Fruit fly (Drosophila melanogaster) whole organism, adult: ENCODE results near the gene CG14961.

Experiments used
- CG11617 ChIP-seq: fragments of 200-800 bp; sonication (Bioruptor generic); optimal IDR thresholded peaks from 2 replicates; lab custom pipeline; 2017; ENCODE audit warnings: mild to moderate bottlenecking, missing biosample characterization, missing genetic modification reagents, missing genetic modification characterization
- CG12768 ChIP-seq: fragments of 200-800 bp; sonication (Bioruptor generic); optimal IDR thresholded peaks from 2 replicates; lab custom pipeline; 2017; ENCODE audit warnings: missing biosample characterization, missing genetic modification characterization, mild to moderate bottlenecking, moderate library complexity, missing genetic modification reagents
- CG14711 ChIP-seq: fragments of 200-800 bp; sonication (Bioruptor generic); optimal IDR thresholded peaks from 2 replicates; lab custom pipeline; 2018; ENCODE audit warnings: missing biosample characterization, mild to moderate bottlenecking, missing genetic modification characterization, moderate library complexity
- CG1620 ChIP-seq: fragments of 200-800 bp; sonication (Bioruptor generic); optimal IDR thresholded peaks from 2 replicates; lab custom pipeline; 2016; ENCODE audit warnings: missing biosample characterization, missing genetic modification characterization
- CG33017 ChIP-seq: fragments of 200-800 bp; sonication (Bioruptor generic); optimal IDR thresholded peaks from 2 replicates; lab custom pipeline; 2018; ENCODE audit warnings: missing biosample characterization, mild to moderate bottlenecking, missing genetic modification characterization, moderate library complexity
- CG5204 ChIP-seq: fragments of 200-800 bp; sonication (Bioruptor generic); optimal IDR thresholded peaks from 2 replicates; lab custom pipeline; 2016; ENCODE audit warnings: missing biosample characterization, missing genetic modification characterization
- CG7045 ChIP-seq: fragments of 200-800 bp; sonication (Bioruptor generic); optimal IDR thresholded peaks from 2 replicates; lab custom pipeline; 2017; ENCODE audit warnings: missing biosample characterization, mild to moderate bottlenecking, missing genetic modification characterization
- CG7101 ChIP-seq: fragments of 200-800 bp; sonication (Bioruptor generic); optimal IDR thresholded peaks from 2 replicates; lab custom pipeline; 2018; ENCODE audit warnings: missing biosample characterization, mild to moderate bottlenecking, missing genetic modification characterization, moderate library complexity
- Clk ChIP-seq: fragments of 200-800 bp; sonication (Bioruptor generic); optimal IDR thresholded peaks from 2 replicates; lab custom pipeline; 2017; ENCODE audit warnings: missing biosample characterization, missing genetic modification characterization
- Crg-1 ChIP-seq: fragments of 200-800 bp; sonication (Bioruptor generic); optimal IDR thresholded peaks from 2 replicates; lab custom pipeline; 2016; ENCODE audit warnings: missing biosample characterization, missing genetic modification characterization
- Hr96 ChIP-seq: fragments of 200-800 bp; sonication (Bioruptor generic); optimal IDR thresholded peaks from 2 replicates; lab custom pipeline; 2016; ENCODE audit warnings: missing biosample characterization, missing genetic modification characterization
- Mnt ChIP-seq: fragments of 200-800 bp; sonication (Bioruptor generic); optimal IDR thresholded peaks from 2 replicates; lab custom pipeline; 2016; ENCODE audit warnings: missing biosample characterization, mild to moderate bottlenecking, missing genetic modification characterization
- bab1 ChIP-seq: fragments of 200-800 bp; sonication (Bioruptor generic); optimal IDR thresholded peaks from 3 replicates; lab custom pipeline; 2019; ENCODE audit warnings: missing biosample characterization, mild to moderate bottlenecking, missing genetic modification characterization, moderate library complexity
- cic ChIP-seq: fragments of 200-800 bp; sonication (Bioruptor generic); optimal IDR thresholded peaks from 2 replicates; lab custom pipeline; 2017; ENCODE audit warnings: missing biosample characterization, mild to moderate bottlenecking, missing genetic modification characterization, moderate library complexity
- cnc ChIP-seq, 2 experiments: fragments of >200 bp; optimal IDR thresholded peaks; 2 replicates each; lab custom pipeline; 2017
- kay ChIP-seq: fragments of 200-800 bp; sonication (Bioruptor generic); peaks from one replicate; lab custom pipeline; 2016; ENCODE audit warnings: missing biosample characterization, missing genetic modification characterization, borderline replicate concordance
- ovo ChIP-seq: fragments of 200-800 bp; sonication (Bioruptor generic); optimal IDR thresholded peaks from 2 replicates; lab custom pipeline; 2016; ENCODE audit warnings: missing biosample characterization, missing genetic modification characterization
- pad ChIP-seq: fragments of 200-800 bp; sonication (Bioruptor generic); optimal IDR thresholded peaks from 3 replicates; lab custom pipeline; 2017; ENCODE audit warnings: missing biosample characterization, missing genetic modification characterization, mild to moderate bottlenecking, moderate library complexity, missing genetic modification reagents
- tj ChIP-seq: fragments of 200-800 bp; sonication (Bioruptor generic); optimal IDR thresholded peaks from 3 replicates; lab custom pipeline; 2017; ENCODE audit warnings: missing biosample characterization, mild to moderate bottlenecking, missing genetic modification characterization, moderate library complexity
- toe ChIP-seq: fragments of 200-800 bp; sonication (Bioruptor generic); optimal IDR thresholded peaks from 2 replicates; lab custom pipeline; 2016; ENCODE audit warnings: missing biosample characterization, missing genetic modification characterization

CG14961 gene

dm6 chr3L:3319992-3320732 lies 9.7 kb upstream of the CG14961 start:
- TF ChIP-seq kay (GFP tag; lab: Kevin White, UChicago) = no peak
- TF ChIP-seq pad = no peak
- peak; percentile 75 for TF ChIP-seq cic
- peak; percentile 48 for TF ChIP-seq CG33017 (tag; lab: Kevin White, UChicago)
- TF ChIP-seq CG14711 (tag; lab: Kevin White, UChicago) = no peak
- no peak for TF ChIP-seq Mnt (GFP tag; lab: Kevin White, UChicago)
- TF ChIP-seq toe (GFP tag; lab: Kevin White, UChicago) = peak; percentile 0
- TF ChIP-seq cnc (optimal IDR thresholded peaks at IDR 0.05; lab: Kevin White, UChicago) = peak in 1 of 2 experiments; percentile 4
- no peak for TF ChIP-seq ovo (GFP tag; lab: Kevin White, UChicago)
- peak; percentile 35 for TF ChIP-seq Clk
- TF ChIP-seq CG7045 = no peak
- TF ChIP-seq CG5204 = no peak
- TF ChIP-seq tj (GFP tag; lab: Kevin White, UChicago) = no peak
- TF ChIP-seq CG1620 (GFP tag; lab: Kevin White, UChicago) = no peak
- peak; percentile 55 for TF ChIP-seq CG7101 (tag; lab: Kevin White, UChicago)
- peak; percentile 5 for TF ChIP-seq Hr96
- peak; percentile 5 for TF ChIP-seq Crg-1
- TF ChIP-seq CG11617 = no peak
- TF ChIP-seq CG12768 (GFP tag; lab: Kevin White, UChicago) = peak; percentile 34
- TF ChIP-seq bab1 (GFP tag; lab: Kevin White, UChicago) = peak; percentile 37

DNA sequence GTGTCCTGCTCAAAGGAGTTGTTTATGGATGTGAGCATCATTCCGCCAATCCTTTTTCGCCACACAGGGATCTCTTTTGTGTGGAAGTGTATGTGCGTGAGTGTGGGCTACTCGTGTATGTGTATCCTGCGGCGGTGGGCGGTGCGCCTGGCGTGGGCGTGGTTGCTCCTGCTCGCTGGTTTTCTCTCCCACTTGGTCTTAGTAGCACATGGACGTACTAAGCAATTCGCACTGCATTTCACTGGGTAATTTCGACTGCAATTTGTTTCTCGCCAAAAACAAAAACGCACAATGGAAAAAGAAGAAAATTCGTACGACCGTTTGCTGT lies 4.3 kb upstream of the CG14961 start:
- TF ChIP-seq CG7101 (tag; lab: Kevin White, UChicago) (no peak), ovo (GFP tag; lab: Kevin White, UChicago) (no peak), Hr96 (no peak), Crg-1 (no peak), CG12768 (GFP tag; lab: Kevin White, UChicago) (no peak), CG11617 (no peak), bab1 (GFP tag; lab: Kevin White, UChicago) (no peak), kay (GFP tag; lab: Kevin White, UChicago) (no peak), cic (no peak), toe (GFP tag; lab: Kevin White, UChicago) (no peak), pad (no peak), Mnt (GFP tag; lab: Kevin White, UChicago) (no peak)

DNA sequence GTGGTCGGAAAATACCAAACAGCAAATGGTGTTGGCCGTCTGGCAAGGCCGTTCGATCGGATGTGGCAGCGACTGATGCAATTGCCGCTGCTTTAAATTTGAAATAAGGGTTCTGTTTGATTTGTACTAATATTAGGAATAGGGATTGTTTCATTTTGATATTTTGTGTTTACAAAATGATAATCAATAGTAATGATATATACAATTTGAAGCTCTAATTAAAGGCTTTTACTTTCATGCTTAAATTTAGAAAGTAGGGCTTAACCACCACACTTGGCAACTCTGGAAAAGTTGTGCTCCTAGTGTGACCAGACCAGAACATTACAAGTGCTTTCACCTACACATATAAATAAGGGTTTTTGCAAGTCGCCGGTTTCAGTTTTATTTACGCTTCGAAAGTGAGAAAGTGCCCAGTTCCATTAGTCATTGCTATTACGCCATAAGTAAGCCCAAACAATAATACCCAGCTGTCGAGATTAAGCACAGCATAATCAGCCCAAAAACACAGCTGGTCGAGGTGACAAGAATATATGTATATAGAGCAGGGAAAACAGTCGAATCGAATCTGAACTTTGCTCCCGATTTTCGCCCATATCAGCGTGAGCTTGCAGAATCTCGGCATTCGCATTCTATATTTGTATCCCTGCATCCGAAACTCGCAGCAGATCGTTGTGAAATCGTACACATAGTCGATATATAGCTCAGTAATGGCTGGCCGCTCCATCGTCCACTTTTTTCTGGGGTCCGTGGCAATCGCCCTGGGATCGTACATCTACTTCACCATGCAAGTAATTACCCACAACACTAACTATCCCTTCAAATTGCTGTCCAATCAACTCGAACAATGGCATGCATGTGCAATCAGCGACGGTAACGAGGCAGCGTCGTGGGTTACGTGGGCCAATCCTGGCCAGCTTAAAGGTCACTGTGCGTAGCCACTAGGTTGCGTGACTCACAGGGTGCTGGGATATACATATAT lies 3.6 kb upstream of the CG14961 start, which contains the start of gene Gtpx:
TSS of gene Gtpx (plus strand) at position 341 of the 979 bp plus-strand sequence.
- TF ChIP-seq CG1620 (GFP tag; lab: Kevin White, UChicago) (peak; percentile 63), CG7045 (no peak), Crg-1 (peak; percentile 63), toe (GFP tag; lab: Kevin White, UChicago) (peak; percentile 72), tj (GFP tag; lab: Kevin White, UChicago) (peak; percentile 71), CG5204 (no peak), Clk (no peak), cic (peak; percentile 65), CG7101 (tag; lab: Kevin White, UChicago) (peak; percentile 60), CG33017 (tag; lab: Kevin White, UChicago) (peak; percentile 8), CG12768 (GFP tag; lab: Kevin White, UChicago) (peak; percentile 57), pad (peak; percentile 35), cnc (optimal IDR thresholded peaks at IDR 0.05; lab: Kevin White, UChicago) (peak; percentile 80 to 98), kay (GFP tag; lab: Kevin White, UChicago) (no peak), ovo (GFP tag; lab: Kevin White, UChicago) (peak; percentile 25), CG11617 (peak; percentile 73), CG14711 (tag; lab: Kevin White, UChicago) (peak; percentile 93), bab1 (GFP tag; lab: Kevin White, UChicago) (no peak), Hr96 (peak; percentile 35), Mnt (GFP tag; lab: Kevin White, UChicago) (peak; percentile 26)

- no peak for TF ChIP-seq toe (GFP tag; lab: Kevin White, UChicago)
- TF ChIP-seq Mnt (GFP tag; lab: Kevin White, UChicago) = no peak
Observed at dm6 chr3L:3328771-3329170, 1.1 kb upstream of the CG14961 start, which contains the start of gene Strip. Gene Strip, minus strand, starts transcription at chr3L:3328871.

DNA sequence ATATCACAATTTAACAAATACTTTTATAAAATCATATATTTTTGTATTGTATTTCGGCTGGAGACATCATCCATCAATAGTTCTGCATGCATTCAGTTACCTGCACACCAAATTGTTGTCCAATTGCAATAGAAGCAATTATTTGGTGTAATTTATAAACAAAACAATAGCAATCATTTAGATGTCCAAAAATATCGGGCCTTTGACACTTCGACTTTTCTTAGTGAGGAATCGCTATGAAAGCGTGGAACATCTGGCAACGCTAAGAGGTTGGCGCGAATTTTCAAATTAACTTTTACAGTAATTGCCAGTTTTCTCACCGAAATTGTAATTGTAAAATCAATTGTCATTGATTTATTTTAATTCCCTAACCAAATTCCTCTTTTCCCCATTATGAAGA lies 4.9 kb downstream of the CG14961 start, which contains the start of gene CG14969:
TSS of gene CG14969 (minus strand) at position 195 of the 400 bp plus-strand sequence.
- peak; percentile 80 for TF ChIP-seq bab1 (GFP tag; lab: Kevin White, UChicago)
- TF ChIP-seq ovo (GFP tag; lab: Kevin White, UChicago) = no peak
- TF ChIP-seq pad = no peak

- TF ChIP-seq cic (no peak), cnc (optimal IDR thresholded peaks at IDR 0.05; lab: Kevin White, UChicago) (no peak), Hr96 (no peak), CG14711 (tag; lab: Kevin White, UChicago) (no peak), CG7101 (tag; lab: Kevin White, UChicago) (no peak), CG12768 (GFP tag; lab: Kevin White, UChicago) (no peak), CG7045 (no peak), CG11617 (no peak), Crg-1 (no peak), CG5204 (no peak), pad (no peak), ovo (GFP tag; lab: Kevin White, UChicago) (no peak), CG33017 (tag; lab: Kevin White, UChicago) (no peak), CG1620 (GFP tag; lab: Kevin White, UChicago) (no peak), tj (GFP tag; lab: Kevin White, UChicago) (no peak), toe (GFP tag; lab: Kevin White, UChicago) (no peak), Clk (no peak)
Observed at dm6 chr3L:3335688-3336087, 5.8 kb downstream of the CG14961 start, which contains the start of gene Drsl1. Gene Drsl1, minus strand, starts transcription at chr3L:3335788.
